Worm (Caenorhabditis elegans) whole organism, L1 larva: Measurements from ENCODE around the gene Y37A1B.7.

ENCODE experiments used
- C04F5.9 ChIP-seq: sonication (generic microtip); optimal IDR thresholded peaks from 2 replicates; lab custom pipeline; 2016; ENCODE audit warnings: missing genetic modification characterization, missing compliant biosample characterization
- C16A3.4 ChIP-seq: fragments of 150-350 bp; optimal IDR thresholded peaks from 2 replicates; lab custom pipeline; 2014; ENCODE audit warnings: missing biosample characterization, missing genetic modification characterization
- C34B4.2 ChIP-seq: sonication (generic microtip); optimal IDR thresholded peaks from 2 replicates; lab custom pipeline; 2017; ENCODE audit warnings: mild to moderate bottlenecking, missing genetic modification characterization, missing compliant biosample characterization
- ama-1 ChIP-seq: fragments of 150-350 bp; optimal IDR thresholded peaks from 2 replicates; lab custom pipeline; 2014
- blmp-1 ChIP-seq: fragments of 150-350 bp; optimal IDR thresholded peaks from 2 replicates; lab custom pipeline; 2014; ENCODE audit warnings: missing biosample characterization, missing genetic modification characterization
- ceh-63 ChIP-seq: fragments of 200-800 bp; sonication (Bioruptor generic); optimal IDR thresholded peaks from 2 replicates; lab custom pipeline; 2018; ENCODE audit warnings: mild to moderate bottlenecking, missing genetic modification characterization, missing compliant biosample characterization
- ceh-8 ChIP-seq: fragments of 200-800 bp; sonication (Bioruptor generic); optimal IDR thresholded peaks from 2 replicates; lab custom pipeline; 2018; ENCODE audit warnings: mild to moderate bottlenecking, missing genetic modification characterization, moderate library complexity, missing compliant biosample characterization
- ceh-90 ChIP-seq: sonication (generic microtip); optimal IDR thresholded peaks from 2 replicates; lab custom pipeline; 2016; ENCODE audit warnings: missing genetic modification characterization, missing compliant biosample characterization
- dsc-1 ChIP-seq: sonication (generic microtip); optimal IDR thresholded peaks from 2 replicates; lab custom pipeline; 2016; ENCODE audit warnings: mild to moderate bottlenecking, missing genetic modification characterization, missing compliant biosample characterization
- efl-1 ChIP-seq, 4 experiments: fragments of 150-350 bp; optimal IDR thresholded peaks in 3 of 4; peaks in 1 of 4; 1 replicate in 1 of 4; 2 replicates in 3 of 4; lab custom pipeline; 2014; ENCODE audit warnings: missing biosample characterization in 2 of 4, missing genetic modification characterization in 2 of 4, missing genetic modification reagents in 2 of 4
- elt-2 ChIP-seq: sonication (generic microtip); optimal IDR thresholded peaks from 2 replicates; lab custom pipeline; 2016; ENCODE audit warnings: missing genetic modification characterization, mild to moderate bottlenecking, inconsistent platforms, missing compliant biosample characterization, missing genetic modification reagents
- elt-3 ChIP-seq, 6 experiments: fragments of 150-350 bp in 1 of 6; sonication (generic microtip); optimal IDR thresholded peaks; 2 replicates each; lab custom pipeline; 2017 to 2018; ENCODE audit warnings: missing biosample characterization in 6 of 6, missing genetic modification characterization in 6 of 6, inconsistent platforms in 1 of 6
- ets-5 ChIP-seq: fragments of 200-800 bp; sonication (Bioruptor generic); IDR thresholded peaks from 2 replicates; pipeline ENCODE4 v1.3.6; 2022; ENCODE audit warnings: missing genetic modification characterization, missing compliant biosample characterization
- fkh-10 ChIP-seq: sonication (generic microtip); optimal IDR thresholded peaks from 2 replicates; lab custom pipeline; 2017; ENCODE audit warnings: missing biosample characterization, missing genetic modification reagents, missing genetic modification characterization
- fkh-4 ChIP-seq: sonication (generic microtip); optimal IDR thresholded peaks from 2 replicates; lab custom pipeline; 2016; ENCODE audit warnings: missing compliant biosample characterization, missing genetic modification characterization, borderline replicate concordance
- fkh-8 ChIP-seq: sonication (generic microtip); optimal IDR thresholded peaks from 2 replicates; lab custom pipeline; 2016; ENCODE audit warnings: mild to moderate bottlenecking, missing genetic modification characterization, missing compliant biosample characterization
- fos-1 ChIP-seq: fragments of 150-350 bp; optimal IDR thresholded peaks from 2 replicates; lab custom pipeline; 2014; ENCODE audit warnings: missing biosample characterization, missing genetic modification characterization
- grh-1 ChIP-seq: fragments of 200-800 bp; sonication (Bioruptor generic); IDR thresholded peaks from 2 replicates; pipeline ENCODE4 v1.3.6; 2022; ENCODE audit warnings: missing genetic modification reagents, missing genetic modification characterization, missing compliant biosample characterization
- hlh-17 ChIP-seq: fragments of 200-800 bp; sonication (Bioruptor generic); optimal IDR thresholded peaks from 2 replicates; lab custom pipeline; 2018; ENCODE audit warnings: missing genetic modification characterization, mild to moderate bottlenecking, missing compliant biosample characterization, moderate library complexity, borderline replicate concordance
- hlh-4 ChIP-seq: sonication (generic microtip); optimal IDR thresholded peaks from 2 replicates; lab custom pipeline; 2016; ENCODE audit warnings: mild to moderate bottlenecking, missing genetic modification characterization, missing compliant biosample characterization
- irx-1 ChIP-seq: sonication (generic microtip); optimal IDR thresholded peaks from 2 replicates; lab custom pipeline; 2016; ENCODE audit warnings: missing genetic modification characterization, missing compliant biosample characterization
- isw-1 ChIP-seq: fragments of 200-800 bp; sonication (Bioruptor generic); IDR thresholded peaks from 2 replicates; pipeline ENCODE4 v1.3.6; 2022; ENCODE audit warnings: missing genetic modification characterization, missing compliant biosample characterization
- lin-39 ChIP-seq: fragments of 150-350 bp; optimal IDR thresholded peaks from 2 replicates; lab custom pipeline; 2014; ENCODE audit warnings: missing biosample characterization, missing genetic modification reagents, missing genetic modification characterization
- lsy-2 ChIP-seq, 2 experiments: fragments of 150-350 bp; optimal IDR thresholded peaks; 2 replicates each; lab custom pipeline; 2014; ENCODE audit warnings: missing biosample characterization in 2 of 2, missing genetic modification characterization in 2 of 2
- mep-1 ChIP-seq: fragments of 150-350 bp; optimal IDR thresholded peaks from 2 replicates; lab custom pipeline; 2014; ENCODE audit warnings: missing biosample characterization, missing genetic modification characterization
- nhr-11 ChIP-seq: fragments of 150-350 bp; optimal IDR thresholded peaks from 2 replicates; lab custom pipeline; 2014; ENCODE audit warnings: missing biosample characterization, missing genetic modification characterization
- nhr-12 ChIP-seq: sonication (generic microtip); optimal IDR thresholded peaks from 2 replicates; lab custom pipeline; 2017; ENCODE audit warnings: missing biosample characterization, missing genetic modification characterization
- nhr-19 ChIP-seq: fragments of 200-800 bp; sonication (Bioruptor generic); conservative IDR thresholded peaks from 2 replicates; pipeline ENCODE4 v1.3.6; 2022; ENCODE audit warnings: missing genetic modification characterization, missing compliant biosample characterization
- nhr-20 ChIP-seq: sonication (generic microtip); optimal IDR thresholded peaks from 2 replicates; lab custom pipeline; 2016; ENCODE audit warnings: mild to moderate bottlenecking, missing genetic modification characterization, missing compliant biosample characterization
- nhr-237 ChIP-seq: fragments of 150-350 bp; optimal IDR thresholded peaks from 2 replicates; lab custom pipeline; 2014; ENCODE audit warnings: missing biosample characterization, missing genetic modification characterization
- nhr-47 ChIP-seq: sonication (generic microtip); optimal IDR thresholded peaks from 2 replicates; lab custom pipeline; 2016; ENCODE audit warnings: mild to moderate bottlenecking, missing genetic modification characterization, moderate library complexity, missing compliant biosample characterization
- nhr-71 ChIP-seq: sonication (generic microtip); optimal IDR thresholded peaks from 2 replicates; lab custom pipeline; 2016; ENCODE audit warnings: mild to moderate bottlenecking, missing genetic modification characterization, moderate library complexity, missing compliant biosample characterization
- nhr-76 ChIP-seq: sonication (generic microtip); optimal IDR thresholded peaks from 2 replicates; lab custom pipeline; 2017; ENCODE audit warnings: missing biosample characterization, missing genetic modification characterization
- nhr-77 ChIP-seq: fragments of 150-350 bp; optimal IDR thresholded peaks from 2 replicates; lab custom pipeline; 2014; ENCODE audit warnings: missing biosample characterization, missing genetic modification characterization
- nhr-84 ChIP-seq: sonication (generic microtip); optimal IDR thresholded peaks from 2 replicates; lab custom pipeline; 2017; ENCODE audit warnings: missing biosample characterization, missing genetic modification characterization
- pqm-1 ChIP-seq: sonication (generic microtip); optimal IDR thresholded peaks from 3 replicates; lab custom pipeline; 2017; ENCODE audit warnings: missing biosample characterization, missing genetic modification characterization
- rnt-1 ChIP-seq: sonication (generic microtip); optimal IDR thresholded peaks from 2 replicates; lab custom pipeline; 2016; ENCODE audit warnings: mild to moderate bottlenecking, missing genetic modification characterization, moderate library complexity, missing compliant biosample characterization
- skn-1 ChIP-seq: fragments of 150-350 bp; optimal IDR thresholded peaks from 2 replicates; lab custom pipeline; 2014; ENCODE audit warnings: missing biosample characterization, missing genetic modification characterization
- snpc-4 ChIP-seq: fragments of 150-350 bp; optimal IDR thresholded peaks from 2 replicates; lab custom pipeline; 2014; ENCODE audit warnings: missing biosample characterization, missing genetic modification characterization
- snu-23 ChIP-seq: sonication (generic microtip); optimal IDR thresholded peaks from 2 replicates; lab custom pipeline; 2016; ENCODE audit warnings: missing genetic modification characterization, missing compliant biosample characterization
- sox-4 ChIP-seq: sonication (generic microtip); optimal IDR thresholded peaks from 2 replicates; lab custom pipeline; 2016; ENCODE audit warnings: missing genetic modification characterization, missing compliant biosample characterization
- sptf-1 ChIP-seq: fragments of 150-350 bp; optimal IDR thresholded peaks from 2 replicates; lab custom pipeline; 2014; ENCODE audit warnings: missing biosample characterization, missing genetic modification characterization
- sup-37 ChIP-seq: fragments of 200-800 bp; sonication (Bioruptor generic); optimal IDR thresholded peaks from 2 replicates; lab custom pipeline; 2018; ENCODE audit warnings: mild to moderate bottlenecking, missing genetic modification characterization, missing compliant biosample characterization
- tbx-2 ChIP-seq: sonication (generic microtip); optimal IDR thresholded peaks from 2 replicates; lab custom pipeline; 2016; ENCODE audit warnings: missing genetic modification characterization, missing compliant biosample characterization
- unc-30 ChIP-seq: sonication (generic microtip); optimal IDR thresholded peaks from 2 replicates; lab custom pipeline; 2017; ENCODE audit warnings: missing biosample characterization, missing genetic modification characterization
- unc-62 ChIP-seq: fragments of 150-350 bp; optimal IDR thresholded peaks from 2 replicates; lab custom pipeline; 2014; ENCODE audit warnings: missing biosample characterization, missing genetic modification reagents, missing genetic modification characterization
- unc-98 ChIP-seq: fragments of 200-800 bp; sonication (Bioruptor generic); IDR thresholded peaks from 2 replicates; pipeline ENCODE4 v1.3.6; 2022; ENCODE audit warnings: missing genetic modification characterization, missing compliant biosample characterization
- vab-15 ChIP-seq: sonication (generic microtip); optimal IDR thresholded peaks from 2 replicates; lab custom pipeline; 2017; ENCODE audit warnings: missing genotype, mild to moderate bottlenecking, missing genetic modification characterization, missing compliant biosample characterization
- xbp-1 ChIP-seq: sonication (generic microtip); optimal IDR thresholded peaks from 2 replicates; lab custom pipeline; 2016; ENCODE audit warnings: missing genetic modification characterization, missing compliant biosample characterization
- zag-1 ChIP-seq: fragments of 150-350 bp; optimal IDR thresholded peaks from 2 replicates; lab custom pipeline; 2014; ENCODE audit warnings: missing biosample characterization, missing genetic modification characterization
- zip-4 ChIP-seq: fragments of 200-800 bp; sonication (Bioruptor generic); optimal IDR thresholded peaks from 2 replicates; lab custom pipeline; 2018; ENCODE audit warnings: mild to moderate bottlenecking, missing genetic modification characterization, moderate library complexity, missing compliant biosample characterization

The Y37A1B.7 gene

DNA sequence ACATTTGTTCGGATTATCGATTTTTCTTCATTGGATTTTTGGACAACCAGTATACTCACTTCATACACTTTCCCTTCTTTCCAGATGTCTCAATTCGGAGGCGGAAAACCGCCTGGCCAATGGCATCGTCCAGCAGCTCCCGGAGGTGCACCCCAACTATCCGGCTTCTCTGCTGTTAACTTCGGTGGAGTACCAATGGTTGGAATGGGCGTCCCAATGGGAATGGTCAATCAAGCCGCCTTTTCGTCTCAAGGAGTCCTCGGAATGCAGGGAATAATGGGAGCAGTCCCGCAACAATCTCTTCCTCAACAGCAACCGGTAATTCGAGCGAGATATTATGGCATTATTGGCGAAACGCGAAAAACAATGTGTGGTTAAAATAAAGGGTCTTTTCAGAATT, 27.9 kb upstream of the Y37A1B.7 start, which contains the start of gene ccar-1:
Gene ccar-1 (plus strand): TSS at position 83 of the 400 bp plus-strand sequence.
- no peak for TF ChIP-seq efl-1 (optimal IDR thresholded peaks at IDR 0.05; lab: Kevin White, UChicago)
- TF ChIP-seq efl-1 (GFP tag; optimal IDR thresholded peaks at IDR 0.05 in 1 of 2; lab: Kevin White, UChicago), result no peak
- TF ChIP-seq irx-1 (tag; lab: Kevin White, UChicago), result no peak
- TF ChIP-seq fos-1 (tag; lab: Kevin White, UChicago), result no peak
- TF ChIP-seq nhr-11 (tag; lab: Kevin White, UChicago), result no peak
- TF ChIP-seq nhr-76 (tag; lab: Kevin White, UChicago), result no peak
- no peak for TF ChIP-seq ceh-90
- no peak for TF ChIP-seq nhr-77 (tag; lab: Kevin White, UChicago)
- peak; percentile 60 for TF ChIP-seq ceh-63 (GFP tag; lab: Kevin White, UChicago)
- no peak for TF ChIP-seq unc-30 (tag; lab: Kevin White, UChicago)
- TF ChIP-seq rnt-1, result no peak
- 0 out of 2 replicates have a peak, but pooled peaks have one; percentile 9 for TF ChIP-seq nhr-19 (GFP tag; lab: Robert Waterston, UW)
- no peak for TF ChIP-seq elt-3 (tag; optimal IDR thresholded peaks at IDR 0.05; lab: Kevin White, UChicago)
- no peak for TF ChIP-seq sptf-1 (tag; lab: Kevin White, UChicago)
- TF ChIP-seq skn-1 (tag; lab: Kevin White, UChicago), result no peak
- TF ChIP-seq, all 84 proteins: peak for 2

DNA sequence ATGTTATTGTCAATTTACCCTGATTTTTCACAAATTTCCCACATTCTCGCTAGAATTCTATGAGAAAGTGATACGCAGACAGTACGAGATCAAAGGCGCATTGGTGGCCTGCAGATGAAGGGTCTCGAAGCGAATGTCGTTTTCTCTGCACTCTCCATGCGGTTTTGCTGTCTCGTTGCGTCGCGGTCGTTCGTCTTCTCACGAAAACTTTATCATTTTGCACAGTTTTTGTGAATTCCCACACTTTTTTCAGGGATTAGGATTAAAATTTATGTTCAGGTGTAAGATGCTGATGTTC, 27.4 kb upstream of the Y37A1B.7 start:
- TF ChIP-seq unc-30 (tag; lab: Kevin White, UChicago) (no peak), hlh-4 (tag; lab: Kevin White, UChicago) (no peak), grh-1 (GFP tag; lab: Robert Waterston, UW) (peak; percentile 75), rnt-1 (peak; percentile 96), nhr-11 (tag; lab: Kevin White, UChicago) (peak; percentile 44), C16A3.4 (tag; lab: Kevin White, UChicago) (peak; percentile 89), zag-1 (tag; lab: Kevin White, UChicago) (peak; percentile 57), tbx-2 (tag; lab: Kevin White, UChicago) (peak; percentile 86), lin-39 (peak; percentile 54), snpc-4 (peak; percentile 45), isw-1 (GFP tag; lab: Robert Waterston, UW) (peak; percentile 85), pqm-1 (tag; lab: Kevin White, UChicago) (no peak), unc-62 (GFP tag; lab: Kevin White, UChicago) (no peak), fkh-10 (GFP tag; lab: Kevin White, UChicago) (peak; percentile 12), nhr-237 (tag; lab: Kevin White, UChicago) (peak; percentile 60), fkh-8 (tag; lab: Kevin White, UChicago) (peak; percentile 92), hlh-17 (GFP tag; lab: Kevin White, UChicago) (no peak), C04F5.9 (tag; lab: Kevin White, UChicago) (no peak), nhr-47 (tag; lab: Kevin White, UChicago) (peak; percentile 89), ceh-8 (GFP tag; lab: Kevin White, UChicago) (peak; percentile 40), nhr-19 (GFP tag; lab: Robert Waterston, UW) (peak; percentile 82), dsc-1 (tag; lab: Kevin White, UChicago) (peak; percentile 58), nhr-71 (tag; lab: Kevin White, UChicago) (peak; percentile 92), unc-98 (GFP tag; lab: Robert Waterston, UW) (no peak), mep-1 (peak; percentile 91), vab-15 (tag; lab: Kevin White, UChicago) (peak; percentile 37), ama-1 (lab: Kevin White, UChicago) (peak; percentile 82), xbp-1 (peak; percentile 85), nhr-12 (tag; lab: Kevin White, UChicago) (no peak), nhr-77 (tag; lab: Kevin White, UChicago) (peak; percentile 71), elt-2 (tag; lab: Kevin White, UChicago) (peak; percentile 43), nhr-20 (tag; lab: Kevin White, UChicago) (peak; percentile 83), fkh-4 (tag; lab: Kevin White, UChicago) (no peak), ceh-63 (GFP tag; lab: Kevin White, UChicago) (no peak), irx-1 (tag; lab: Kevin White, UChicago) (peak; percentile 38), sup-37 (GFP tag; lab: Kevin White, UChicago) (no peak), C34B4.2 (tag; lab: Kevin White, UChicago) (no peak), sox-4 (tag; lab: Kevin White, UChicago) (no peak), blmp-1 (tag; lab: Kevin White, UChicago) (peak; percentile 69), ets-5 (GFP tag; lab: Robert Waterston, UW) (no peak), zip-4 (no peak), sptf-1 (tag; lab: Kevin White, UChicago) (no peak), snu-23 (GFP tag; lab: Kevin White, UChicago) (peak; percentile 93), nhr-84 (tag; lab: Kevin White, UChicago) (no peak), lsy-2 (tag; optimal IDR thresholded peaks at IDR 0.05; lab: Kevin White, UChicago) (peak; percentile 91 to 96)
